Fruit fly (Drosophila melanogaster) whole organism, adult: Measurements from ENCODE around the gene Or71a.

Experiments used
- CG11617 ChIP-seq: fragments of 200-800 bp; sonication (Bioruptor generic); optimal IDR thresholded peaks from 2 replicates; lab custom pipeline; 2017; ENCODE audit warnings: mild to moderate bottlenecking, missing biosample characterization, missing genetic modification reagents, missing genetic modification characterization
- CG1620 ChIP-seq: fragments of 200-800 bp; sonication (Bioruptor generic); optimal IDR thresholded peaks from 2 replicates; lab custom pipeline; 2016; ENCODE audit warnings: missing biosample characterization, missing genetic modification characterization
- CG5204 ChIP-seq: fragments of 200-800 bp; sonication (Bioruptor generic); optimal IDR thresholded peaks from 2 replicates; lab custom pipeline; 2016; ENCODE audit warnings: missing biosample characterization, missing genetic modification characterization
- Clk ChIP-seq: fragments of 200-800 bp; sonication (Bioruptor generic); optimal IDR thresholded peaks from 2 replicates; lab custom pipeline; 2017; ENCODE audit warnings: missing biosample characterization, missing genetic modification characterization
- Hr96 ChIP-seq: fragments of 200-800 bp; sonication (Bioruptor generic); optimal IDR thresholded peaks from 2 replicates; lab custom pipeline; 2016; ENCODE audit warnings: missing biosample characterization, missing genetic modification characterization
- kay ChIP-seq: fragments of 200-800 bp; sonication (Bioruptor generic); peaks from one replicate; lab custom pipeline; 2016; ENCODE audit warnings: missing biosample characterization, missing genetic modification characterization, borderline replicate concordance
- pad ChIP-seq: fragments of 200-800 bp; sonication (Bioruptor generic); optimal IDR thresholded peaks from 3 replicates; lab custom pipeline; 2017; ENCODE audit warnings: missing biosample characterization, missing genetic modification characterization, mild to moderate bottlenecking, moderate library complexity, missing genetic modification reagents
- toe ChIP-seq: fragments of 200-800 bp; sonication (Bioruptor generic); optimal IDR thresholded peaks from 2 replicates; lab custom pipeline; 2016; ENCODE audit warnings: missing biosample characterization, missing genetic modification characterization

- TF ChIP-seq Hr96 (no peak), CG11617 (GFP tag; lab: Kevin White, UChicago) (no peak), CG1620 (GFP tag; lab: Kevin White, UChicago) (no peak), Clk (GFP tag; lab: Kevin White, UChicago) (no peak), kay (no peak), toe (GFP tag; lab: Kevin White, UChicago) (no peak), pad (GFP tag; lab: Kevin White, UChicago) (no peak), CG5204 (GFP tag; lab: Kevin White, UChicago) (no peak)
Observed at dm6 chr3L:15043874-15044336, 34.3 kb downstream of the Or71a start, which contains the start of gene ind.
